Worm (Caenorhabditis elegans): ENCODE data around the gene T14B4.1.

DNA sequence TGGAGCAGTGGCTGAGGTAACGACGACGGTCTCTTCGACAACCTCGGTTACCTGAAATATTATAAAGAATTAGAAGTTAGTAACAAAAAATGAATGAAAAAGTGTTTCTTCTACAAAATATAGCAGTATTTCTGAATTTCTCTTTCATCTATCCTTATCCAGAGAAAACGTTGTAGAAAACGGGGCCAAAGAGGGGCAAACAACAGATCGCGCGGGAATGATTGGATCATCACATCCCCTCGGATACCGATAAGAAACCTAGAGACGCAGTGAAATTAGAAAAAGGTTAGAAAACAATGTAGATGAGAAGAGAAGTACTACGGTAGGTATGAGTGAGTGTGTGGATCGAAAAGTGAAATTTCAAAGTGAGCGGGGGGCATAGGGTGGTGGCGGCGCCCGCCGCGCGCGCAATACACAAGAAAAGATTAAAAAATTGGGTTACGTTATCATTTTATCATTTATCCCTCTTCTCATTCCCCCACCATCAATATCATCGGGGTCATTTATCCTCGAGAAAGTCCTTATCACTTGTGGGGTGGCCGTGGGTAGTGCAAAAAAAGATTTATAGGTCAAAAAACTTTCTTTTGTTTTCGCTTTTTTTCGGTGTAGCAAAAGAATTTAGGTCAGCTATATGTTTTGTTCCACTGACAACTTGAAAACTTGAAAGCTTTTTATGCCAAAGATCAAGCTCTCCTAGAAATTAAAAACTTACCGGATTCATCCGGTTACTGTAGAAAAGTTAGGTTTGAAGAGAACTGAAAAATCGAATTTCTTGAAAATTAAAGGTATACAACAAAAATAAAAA, 24.3 kb upstream of the T14B4.1 start, which contains the start of the genes dpy-10 and T14B4.19:
- TF ChIP-seq ceh-43 (GFP tag; optimal IDR thresholded peaks at IDR 0.05), result no peak
- TF ChIP-seq mep-1 (tag; optimal IDR thresholded peaks at IDR 0.05), result no peak
- no peak for TF ChIP-seq lsy-2 (tag; optimal IDR thresholded peaks at IDR 0.05)

All from whole organism, mixed stage, embryonic.